Worm (Caenorhabditis elegans) whole organism, L4 larva: Measurements from ENCODE around the gene srg-6.

Experiments used
- D1046.2 ChIP-seq: fragments of 200-800 bp; sonication (Bioruptor generic); IDR thresholded peaks from 2 replicates; pipeline ENCODE4 v1.3.6; 2022; ENCODE audit warnings: missing genetic modification characterization, missing compliant biosample characterization
- F37D6.2 ChIP-seq: sonication (generic microtip); optimal IDR thresholded peaks from 2 replicates; lab custom pipeline; 2016; ENCODE audit warnings: mild to moderate bottlenecking, missing genetic modification characterization, missing compliant biosample characterization
- F44E2.7 ChIP-seq: fragments of 200-800 bp; sonication (Bioruptor generic); IDR thresholded peaks from 2 replicates; pipeline ENCODE4 v2.1.2; 2022; ENCODE audit warnings: missing genetic modification characterization, missing compliant biosample characterization
- T26A8.4 ChIP-seq: fragments of 200-800 bp; sonication (Bioruptor generic); IDR thresholded peaks from 2 replicates; pipeline ENCODE4 v1.3.6; 2022; ENCODE audit warnings: missing genetic modification characterization, missing compliant biosample characterization
- Y105C5A.15 ChIP-seq: fragments of 200-800 bp; sonication (Bioruptor generic); IDR thresholded peaks from 2 replicates; pipeline ENCODE4 v1.3.6; 2022; ENCODE audit warnings: missing genetic modification characterization, missing compliant biosample characterization
- Y48G9A.11 ChIP-seq: fragments of 200-800 bp; sonication (Bioruptor generic); IDR thresholded peaks from 2 replicates; pipeline ENCODE4 v1.3.6; 2022; ENCODE audit warnings: missing genetic modification reagents, missing genetic modification characterization, missing compliant biosample characterization
- Y75B8A.6 ChIP-seq: fragments of 200-800 bp; sonication (Bioruptor generic); IDR thresholded peaks from 2 replicates; pipeline ENCODE4 v1.3.6; 2022; ENCODE audit warnings: missing genetic modification reagents, missing genetic modification characterization, missing compliant biosample characterization
- ZK337.2 ChIP-seq: fragments of 200-800 bp; sonication (Bioruptor generic); IDR thresholded peaks from 2 replicates; pipeline ENCODE4 v1.3.6; 2022; ENCODE audit warnings: missing genetic modification reagents, missing genetic modification characterization, missing compliant biosample characterization
- aha-1 ChIP-seq: fragments of 150-350 bp; peaks from one replicate; lab custom pipeline; 2014; ENCODE audit warnings: missing biosample characterization, missing genetic modification characterization
- ama-1 ChIP-seq: fragments of 150-350 bp; optimal IDR thresholded peaks from 2 replicates; lab custom pipeline; 2014; ENCODE audit warnings: inconsistent platforms, mixed read lengths
- arid-1 ChIP-seq: fragments of 200-800 bp; sonication (Bioruptor generic); conservative IDR thresholded peaks from 2 replicates; pipeline ENCODE4 v1.3.6; 2022; ENCODE audit warnings: missing genetic modification reagents, missing genetic modification characterization, missing compliant biosample characterization
- ceh-28 ChIP-seq: fragments of 150-350 bp; optimal IDR thresholded peaks from 2 replicates; lab custom pipeline; 2014; ENCODE audit warnings: missing biosample characterization, missing genetic modification reagents, missing genetic modification characterization
- ceh-32 ChIP-seq: sonication (generic microtip); optimal IDR thresholded peaks from 2 replicates; lab custom pipeline; 2016; ENCODE audit warnings: mild to moderate bottlenecking, missing genetic modification characterization, missing compliant biosample characterization; ENCODE audit not compliant: poor library complexity
- cey-2 ChIP-seq: sonication (generic microtip); optimal IDR thresholded peaks from 3 replicates; lab custom pipeline; 2017; ENCODE audit warnings: missing genetic modification characterization, mild to moderate bottlenecking, missing compliant biosample characterization, antibody characterized with exemption, borderline replicate concordance; ENCODE audit not compliant: insufficient read depth
- daf-8 ChIP-seq: fragments of 200-800 bp; sonication (Bioruptor generic); IDR thresholded peaks from 2 replicates; pipeline ENCODE4 v1.3.6; 2022; ENCODE audit warnings: missing genetic modification characterization, missing compliant biosample characterization
- dmd-6 ChIP-seq: fragments of 200-800 bp; sonication (Bioruptor generic); IDR thresholded peaks from 2 replicates; pipeline ENCODE4 v1.3.6; 2022; ENCODE audit warnings: missing genetic modification reagents, missing genetic modification characterization, missing compliant biosample characterization
- dmd-9 ChIP-seq: fragments of 200-800 bp; sonication (Bioruptor generic); IDR thresholded peaks from 2 replicates; pipeline ENCODE4 v1.3.6; 2022; ENCODE audit warnings: missing genetic modification reagents, missing genetic modification characterization, missing compliant biosample characterization
- dpl-1 ChIP-seq: fragments of 150-350 bp; optimal IDR thresholded peaks from 2 replicates; lab custom pipeline; 2014; ENCODE audit warnings: missing biosample characterization, missing genetic modification reagents, missing genetic modification characterization
- dve-1 ChIP-seq: sonication (generic microtip); optimal IDR thresholded peaks from 2 replicates; lab custom pipeline; 2017; ENCODE audit warnings: antibody characterized with exemption, mild to moderate bottlenecking, missing genetic modification characterization, missing compliant biosample characterization; ENCODE audit not compliant: insufficient read depth
- egl-43 ChIP-seq: fragments of 200-800 bp; sonication (Bioruptor generic); IDR thresholded peaks from 2 replicates; pipeline ENCODE4 v1.3.6; 2022; ENCODE audit warnings: missing genetic modification reagents, missing genetic modification characterization, missing compliant biosample characterization
- fkh-10 ChIP-seq: fragments of 150-350 bp; optimal IDR thresholded peaks from 2 replicates; lab custom pipeline; 2014; ENCODE audit warnings: missing biosample characterization, missing genetic modification reagents, missing genetic modification characterization
- fos-1 ChIP-seq: fragments of 150-350 bp; optimal IDR thresholded peaks from 2 replicates; lab custom pipeline; 2014; ENCODE audit warnings: missing biosample characterization, missing genetic modification characterization
- gei-8 ChIP-seq: fragments of 200-800 bp; sonication (Bioruptor generic); optimal IDR thresholded peaks from 2 replicates; lab custom pipeline; 2018; ENCODE audit warnings: mild to moderate bottlenecking, missing genetic modification characterization, missing compliant biosample characterization
- hlh-30 ChIP-seq: sonication (generic microtip); optimal IDR thresholded peaks from 2 replicates; lab custom pipeline; 2017; ENCODE audit warnings: antibody characterized with exemption, mild to moderate bottlenecking, missing genetic modification characterization, missing compliant biosample characterization; ENCODE audit not compliant: insufficient read depth
- hmg-1.1 ChIP-seq: fragments of 200-800 bp; sonication (Bioruptor generic); IDR thresholded peaks from 2 replicates; pipeline ENCODE4 v1.3.6; 2022; ENCODE audit warnings: missing genetic modification reagents, missing genetic modification characterization, missing compliant biosample characterization
- lin-39 ChIP-seq: fragments of 150-350 bp; optimal IDR thresholded peaks from 2 replicates; lab custom pipeline; 2014; ENCODE audit warnings: missing biosample characterization, missing genetic modification reagents, missing genetic modification characterization
- lir-3 ChIP-seq: sonication (generic microtip); optimal IDR thresholded peaks from 2 replicates; lab custom pipeline; 2016; ENCODE audit warnings: mild to moderate bottlenecking, missing genetic modification characterization, missing compliant biosample characterization
- madf-5 ChIP-seq, 2 experiments: fragments of 200-800 bp; sonication (Bioruptor generic); IDR thresholded peaks; 2 replicates each; pipeline ENCODE4 v1.3.6; 2022; ENCODE audit warnings: missing compliant biosample characterization in 2 of 2, missing genetic modification characterization in 2 of 2
- mdl-1 ChIP-seq, 2 experiments: fragments of 150-350 bp in 1 of 2; sonication (generic microtip) in 1 of 2; optimal IDR thresholded peaks; 2 replicates each; lab custom pipeline; 2014 to 2017; ENCODE audit warnings: missing biosample characterization in 2 of 2, missing genetic modification characterization in 2 of 2
- mes-2 ChIP-seq: sonication (generic microtip); optimal IDR thresholded peaks from 2 replicates; lab custom pipeline; 2016; ENCODE audit warnings: missing genotype, mild to moderate bottlenecking, missing genetic modification characterization, missing compliant biosample characterization; ENCODE audit not compliant: poor library complexity, severe bottlenecking
- nhr-102 ChIP-seq: sonication (generic microtip); optimal IDR thresholded peaks from 2 replicates; lab custom pipeline; 2016; ENCODE audit warnings: mild to moderate bottlenecking, missing genetic modification characterization, moderate library complexity, missing compliant biosample characterization
- nhr-11 ChIP-seq: fragments of 150-350 bp; optimal IDR thresholded peaks from 2 replicates; lab custom pipeline; 2014; ENCODE audit warnings: missing biosample characterization, missing genetic modification characterization
- nhr-41 ChIP-seq: fragments of 200-800 bp; sonication (Bioruptor generic); IDR thresholded peaks from 2 replicates; pipeline ENCODE4 v1.3.6; 2022; ENCODE audit warnings: missing genetic modification reagents, missing genetic modification characterization, missing compliant biosample characterization
- nhr-42 ChIP-seq: fragments of 200-800 bp; sonication (Bioruptor generic); IDR thresholded peaks from 2 replicates; pipeline ENCODE4 v1.3.6; 2022; ENCODE audit warnings: missing genetic modification characterization, missing compliant biosample characterization
- nhr-48 ChIP-seq: sonication (generic microtip); optimal IDR thresholded peaks from 2 replicates; lab custom pipeline; 2016; ENCODE audit warnings: mild to moderate bottlenecking, missing genetic modification characterization, missing compliant biosample characterization
- php-3 ChIP-seq: fragments of 200-800 bp; sonication (Bioruptor generic); IDR thresholded peaks from 2 replicates; pipeline ENCODE4 v1.3.6; 2022; ENCODE audit warnings: missing genetic modification reagents, missing genetic modification characterization, missing compliant biosample characterization
- pqm-1 ChIP-seq: sonication (generic microtip); optimal IDR thresholded peaks from 2 replicates; lab custom pipeline; 2017; ENCODE audit warnings: missing biosample characterization, missing genetic modification characterization
- rbr-2 ChIP-seq: sonication (generic microtip); optimal IDR thresholded peaks from 2 replicates; lab custom pipeline; 2016; ENCODE audit warnings: missing genotype, missing genetic modification characterization, missing compliant biosample characterization
- saeg-2 ChIP-seq: fragments of 200-800 bp; sonication (Bioruptor generic); IDR thresholded peaks from 2 replicates; pipeline ENCODE4 v1.3.6; 2022; ENCODE audit warnings: missing genetic modification reagents, missing genetic modification characterization, missing compliant biosample characterization
- sdz-12 ChIP-seq: fragments of 200-800 bp; sonication (Bioruptor generic); optimal IDR thresholded peaks from 2 replicates; lab custom pipeline; 2018; ENCODE audit warnings: mild to moderate bottlenecking, missing genetic modification characterization, missing compliant biosample characterization
- spr-1 ChIP-seq: sonication (generic microtip); optimal IDR thresholded peaks from 2 replicates; lab custom pipeline; 2016; ENCODE audit warnings: mild to moderate bottlenecking, missing genetic modification characterization, missing compliant biosample characterization
- tag-97 ChIP-seq: fragments of 200-800 bp; sonication (Bioruptor generic); IDR thresholded peaks from 2 replicates; pipeline ENCODE4 v1.3.6; 2022; ENCODE audit warnings: missing genetic modification characterization, missing compliant biosample characterization
- vab-7 ChIP-seq: fragments of 200-800 bp; sonication (Bioruptor generic); IDR thresholded peaks from 2 replicates; pipeline ENCODE4 v1.3.6; 2022; ENCODE audit warnings: missing genetic modification reagents, missing genetic modification characterization, missing compliant biosample characterization
- zfp-3 ChIP-seq: fragments of 200-800 bp; sonication (Bioruptor generic); conservative IDR thresholded peaks from 2 replicates; pipeline ENCODE4 v1.3.6; 2022; ENCODE audit warnings: missing genetic modification reagents, missing genetic modification characterization, missing compliant biosample characterization
- zip-11 ChIP-seq: fragments of 200-800 bp; sonication (Bioruptor generic); IDR thresholded peaks from 2 replicates; pipeline ENCODE4 v1.3.6; 2022; ENCODE audit warnings: missing genetic modification characterization, missing compliant biosample characterization
- ztf-11 ChIP-seq: fragments of 150-350 bp; optimal IDR thresholded peaks from 2 replicates; lab custom pipeline; 2014; ENCODE audit warnings: missing biosample characterization, missing genetic modification characterization
- ztf-7 ChIP-seq: fragments of 150-350 bp; optimal IDR thresholded peaks from 2 replicates; lab custom pipeline; 2014; ENCODE audit warnings: missing biosample characterization, missing genetic modification characterization

The srg-6 gene

ce11 chrIII:6280070-6280596 lies 14.3 kb upstream of the srg-6 start, which contains the start of gene hmg-1.2 (continued):
- TF ChIP-seq hmg-1.1 (GFP tag; lab: Robert Waterston, UW) = peak; percentile 92
- TF ChIP-seq nhr-42 = no peak
- TF ChIP-seq mdl-1 (tag; optimal IDR thresholded peaks at IDR 0.05; lab: Kevin White, UChicago) = peak; percentile 83 to 87
- TF ChIP-seq daf-8 (GFP tag; lab: Robert Waterston, UW) = no peak

ce11 chrIII:6279453-6279852 lies 13.6 kb upstream of the srg-6 start:
- TF ChIP-seq F44E2.7 (GFP tag; lab: Robert Waterston, UW) = no peak
- no peak for TF ChIP-seq Y105C5A.15 (GFP tag; lab: Robert Waterston, UW)

- TF ChIP-seq fkh-10 (peak; percentile 9), ztf-7 (tag; lab: Kevin White, UChicago) (no peak), rbr-2 (tag; lab: Kevin White, UChicago) (peak; percentile 34), Y105C5A.15 (GFP tag; lab: Robert Waterston, UW) (no peak), aha-1 (peak; percentile 94), D1046.2 (GFP tag; lab: Robert Waterston, UW) (no peak), gei-8 (GFP tag; lab: Kevin White, UChicago) (no peak), egl-43 (GFP tag; lab: Robert Waterston, UW) (no peak), F44E2.7 (GFP tag; lab: Robert Waterston, UW) (no peak), spr-1 (tag; lab: Kevin White, UChicago) (peak; percentile 13), mes-2 (tag; lab: Kevin White, UChicago) (peak; percentile 49), zip-11 (GFP tag; lab: Robert Waterston, UW) (no peak), Y48G9A.11 (peak; percentile 53), nhr-41 (GFP tag; lab: Robert Waterston, UW) (no peak), nhr-11 (tag; lab: Kevin White, UChicago) (no peak), ZK337.2 (GFP tag; lab: Robert Waterston, UW) (no peak), T26A8.4 (GFP tag; lab: Robert Waterston, UW) (no peak), F37D6.2 (no peak), lir-3 (tag; lab: Kevin White, UChicago) (no peak), hlh-30 (tag; lab: Kevin White, UChicago) (peak; percentile 95), Y75B8A.6 (no peak), php-3 (GFP tag; lab: Robert Waterston, UW) (0 out of 2 replicates have a peak, but pooled peaks have one; percentile 31), pqm-1 (no peak), lin-39 (tag; lab: Kevin White, UChicago) (no peak), ceh-32 (tag; lab: Kevin White, UChicago) (no peak), dpl-1 (GFP tag; lab: Kevin White, UChicago) (peak; percentile 42), saeg-2 (GFP tag; lab: Robert Waterston, UW) (no peak), sdz-12 (GFP tag; lab: Kevin White, UChicago) (no peak), dmd-6 (peak; percentile 18; the same call in 1 of the 2 replicates), nhr-102 (tag; lab: Kevin White, UChicago) (peak; percentile 1), zfp-3 (no peak), arid-1 (GFP tag; lab: Robert Waterston, UW) (peak; percentile 53; the same call in 1 of the 2 replicates), nhr-48 (tag; lab: Kevin White, UChicago) (no peak), ceh-28 (tag; lab: Kevin White, UChicago) (no peak), dmd-9 (GFP tag; lab: Robert Waterston, UW) (no peak), vab-7 (GFP tag; lab: Robert Waterston, UW) (no peak), fos-1 (tag; lab: Kevin White, UChicago) (no peak), cey-2 (tag; lab: Kevin White, UChicago) (no peak), tag-97 (GFP tag; lab: Robert Waterston, UW) (no peak), ama-1 (lab: Kevin White, UChicago) (no peak), madf-5 (GFP tag; IDR thresholded peaks at IDR 0.05; lab: Robert Waterston, UW) (no peak), dve-1 (tag; lab: Kevin White, UChicago) (no peak), ztf-11 (tag; lab: Kevin White, UChicago) (no peak)
Observed at ce11 chrIII:6278301-6278827, 12.6 kb upstream of the srg-6 start, which contains the start of gene C18F10.7. Gene C18F10.7, minus strand, starts transcription at chrIII:6278351.
